Fruit fly (Drosophila melanogaster): ENCODE results near the gene CG5515.

DNA sequence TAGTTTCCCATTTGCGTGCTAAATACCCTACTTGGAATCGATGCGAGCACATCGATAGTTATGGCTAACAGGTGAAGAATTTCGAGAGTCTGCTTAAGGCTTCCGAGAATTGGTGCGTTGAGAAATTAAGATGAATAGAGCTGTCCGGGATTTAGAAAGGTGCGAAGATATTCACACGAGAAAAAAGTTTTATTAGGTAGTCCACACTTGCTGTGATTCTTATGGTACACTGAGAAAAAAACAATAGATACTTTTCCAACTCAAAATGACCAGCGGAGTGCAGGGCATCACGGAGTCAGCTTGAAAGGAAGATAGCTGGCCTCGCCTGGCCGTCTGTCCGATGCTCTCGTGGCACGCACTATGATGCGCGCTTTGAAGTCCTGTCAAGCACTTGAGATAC, 44.2 kb downstream of the CG5515 start:
- peak; percentile 74 for TF ChIP-seq CG15710 (tag; optimal IDR thresholded peaks at IDR 0.05)
- TF ChIP-seq EcR (GFP tag; optimal IDR thresholded peaks at IDR 0.05), result no peak
- TF ChIP-seq CG10348 (GFP tag; IDR thresholded peaks at IDR 0.05), result no peak
- TF ChIP-seq CG8159 (tag; optimal IDR thresholded peaks at IDR 0.05), result peak; percentile 75
- no peak for TF ChIP-seq CG13204 (GFP tag; optimal IDR thresholded peaks at IDR 0.05)
- TF ChIP-seq Pif1B (GFP tag; optimal IDR thresholded peaks at IDR 0.05), result peak; percentile 62
- TF ChIP-seq Ets98B (GFP tag; IDR thresholded peaks at IDR 0.05), result peak; percentile 17; the same call in 1 of the 2 replicates
- TF ChIP-seq D1 (tag; optimal IDR thresholded peaks at IDR 0.05), result peak; percentile 47
- TF ChIP-seq CG32121 (GFP tag; IDR thresholded peaks at IDR 0.05), result 0 out of 2 replicates have a peak, but pooled peaks have one; percentile 7
- TF ChIP-seq CG4496 (GFP tag; IDR thresholded peaks at IDR 0.05), result peak; percentile 62; the same call in 2 of the 3 replicates
